Fruit fly (Drosophila melanogaster) whole organism, embryonic: ENCODE measurements around the gene fzo.

ENCODE experiments used
- CG12942 ChIP-seq: fragments of 200-800 bp; sonication (Bioruptor generic); optimal IDR thresholded peaks from 3 replicates; lab custom pipeline; 2016; ENCODE audit warnings: missing biosample characterization, missing genetic modification characterization
- CG15514 ChIP-seq: fragments of 200-800 bp; sonication (Bioruptor generic); optimal IDR thresholded peaks from 3 replicates; lab custom pipeline; 2017; ENCODE audit warnings: missing biosample characterization, missing genetic modification characterization, mild to moderate bottlenecking, moderate library complexity, missing genetic modification reagents
- CG1832 ChIP-seq: fragments of 200-800 bp; sonication (Bioruptor generic); optimal IDR thresholded peaks from 2 replicates; lab custom pipeline; 2017; ENCODE audit warnings: missing biosample characterization, mild to moderate bottlenecking, missing genetic modification characterization, inconsistent platforms
- CG2120 ChIP-seq: fragments of 200-800 bp; sonication (Bioruptor generic); optimal IDR thresholded peaks from 3 replicates; lab custom pipeline; 2016; ENCODE audit warnings: missing biosample characterization, missing genetic modification characterization
- CG30020 ChIP-seq: fragments of 200-800 bp; optimal IDR thresholded peaks from 2 replicates; lab custom pipeline; 2019; ENCODE audit warnings: missing biosample characterization, mild to moderate bottlenecking, missing genetic modification characterization, moderate library complexity
- CG7745 ChIP-seq: fragments of 200-800 bp; sonication (Bioruptor generic); optimal IDR thresholded peaks from 2 replicates; lab custom pipeline; 2018; ENCODE audit warnings: missing biosample characterization, mild to moderate bottlenecking, missing genetic modification characterization, moderate library complexity
- D19B ChIP-seq: fragments of 200-800 bp; sonication (Bioruptor generic); optimal IDR thresholded peaks from 2 replicates; lab custom pipeline; 2017; ENCODE audit warnings: missing biosample characterization, mild to moderate bottlenecking, missing genetic modification characterization
- HmgZ ChIP-seq: fragments of 200-800 bp; sonication (Bioruptor generic); optimal IDR thresholded peaks from 2 replicates; lab custom pipeline; 2018; ENCODE audit warnings: missing biosample characterization, mild to moderate bottlenecking, missing genetic modification characterization
- Hr78 ChIP-seq, 2 experiments: fragments of 200-800 bp in 1 of 2; fragments of >200 bp in 1 of 2; sonication (Bioruptor generic) in 1 of 2; optimal IDR thresholded peaks; 2 replicates each; lab custom pipeline; 2017 to 2019; ENCODE audit warnings: missing biosample characterization in 2 of 2, missing genetic modification characterization in 2 of 2, mild to moderate bottlenecking in 1 of 2, moderate library complexity in 1 of 2
- Max ChIP-seq: fragments of 200-800 bp; sonication (Bioruptor generic); optimal IDR thresholded peaks from 2 replicates; lab custom pipeline; 2016; ENCODE audit warnings: missing biosample characterization, mild to moderate bottlenecking, missing genetic modification characterization
- Myb ChIP-seq: fragments of 200-800 bp; sonication (Bioruptor generic); optimal IDR thresholded peaks from 2 replicates; lab custom pipeline; 2016; ENCODE audit warnings: missing biosample characterization, missing genetic modification characterization
- Sry-β ChIP-seq: fragments of 200-800 bp; sonication (Bioruptor generic); optimal IDR thresholded peaks from 2 replicates; lab custom pipeline; 2018; ENCODE audit warnings: missing biosample characterization, mild to moderate bottlenecking, missing genetic modification characterization, moderate library complexity
- Ssrp ChIP-seq: fragments of 200-800 bp; sonication (Bioruptor generic); optimal IDR thresholded peaks from 2 replicates; lab custom pipeline; 2018; ENCODE audit warnings: missing biosample characterization, mild to moderate bottlenecking, missing genetic modification characterization, moderate library complexity
- gfzf ChIP-seq: fragments of 200-800 bp; sonication (Bioruptor generic); optimal IDR thresholded peaks from 2 replicates; lab custom pipeline; 2016; ENCODE audit warnings: missing biosample characterization, mild to moderate bottlenecking, missing genetic modification characterization, moderate library complexity

The fzo gene

dm6 chr3R:23156347-23156864 lies 47.4 kb downstream of the fzo start (continued):
- TF ChIP-seq CG30020 (no peak), CG12942 (GFP tag; lab: Kevin White, UChicago) (no peak), gfzf (no peak), D19B (peak; percentile 90), Max (GFP tag; lab: Kevin White, UChicago) (no peak), CG7745 (tag; lab: Kevin White, UChicago) (no peak), CG1832 (GFP tag; lab: Kevin White, UChicago) (no peak), Myb (GFP tag; lab: Kevin White, UChicago) (no peak), CG15514 (no peak), Sry-β (GFP tag; lab: Kevin White, UChicago) (no peak), Ssrp (no peak), HmgZ (tag; lab: Kevin White, UChicago) (no peak), Hr78 (GFP tag; optimal IDR thresholded peaks at IDR 0.05; lab: Kevin White, UChicago) (no peak), CG2120 (GFP tag; lab: Kevin White, UChicago) (peak; percentile 50)
- TF ChIP-seq, all 482 proteins: peak for 8
